Worm (Caenorhabditis elegans) whole organism, L1 larva: ENCODE results near the gene atgp-1.

Experiments
- C16A3.4 ChIP-seq: fragments of 150-350 bp; optimal IDR thresholded peaks from 2 replicates; lab custom pipeline; 2014; ENCODE audit warnings: missing biosample characterization, missing genetic modification characterization
- F16B12.6 ChIP-seq: fragments of 150-350 bp; optimal IDR thresholded peaks from 2 replicates; lab custom pipeline; 2014; ENCODE audit warnings: missing biosample characterization, missing genetic modification characterization
- aha-1 ChIP-seq: fragments of 150-350 bp; optimal IDR thresholded peaks from 2 replicates; lab custom pipeline; 2014; ENCODE audit warnings: missing biosample characterization, missing genetic modification characterization
- alr-1 ChIP-seq: fragments of 200-800 bp; sonication (Bioruptor generic); optimal IDR thresholded peaks from 2 replicates; lab custom pipeline; 2018; ENCODE audit warnings: borderline replicate concordance, mild to moderate bottlenecking, missing genetic modification characterization, missing compliant biosample characterization
- blmp-1 ChIP-seq: fragments of 150-350 bp; optimal IDR thresholded peaks from 2 replicates; lab custom pipeline; 2014; ENCODE audit warnings: missing biosample characterization, missing genetic modification characterization
- ceh-63 ChIP-seq: fragments of 200-800 bp; sonication (Bioruptor generic); optimal IDR thresholded peaks from 2 replicates; lab custom pipeline; 2018; ENCODE audit warnings: mild to moderate bottlenecking, missing genetic modification characterization, missing compliant biosample characterization
- ceh-8 ChIP-seq: fragments of 200-800 bp; sonication (Bioruptor generic); optimal IDR thresholded peaks from 2 replicates; lab custom pipeline; 2018; ENCODE audit warnings: mild to moderate bottlenecking, missing genetic modification characterization, moderate library complexity, missing compliant biosample characterization
- ceh-88 ChIP-seq: fragments of 200-800 bp; sonication (Bioruptor generic); IDR thresholded peaks from 2 replicates; pipeline ENCODE4 v1.3.6; 2022; ENCODE audit warnings: missing genetic modification characterization, missing compliant biosample characterization
- ces-1 ChIP-seq: fragments of 150-350 bp; optimal IDR thresholded peaks from 2 replicates; lab custom pipeline; 2014; ENCODE audit warnings: missing biosample characterization, missing genetic modification reagents, missing genetic modification characterization
- dpl-1 ChIP-seq, 3 experiments: fragments of 150-350 bp in 2 of 3; sonication (generic microtip) in 1 of 3; optimal IDR thresholded peaks; 2 replicates each; lab custom pipeline; 2014 to 2017; ENCODE audit warnings: missing biosample characterization in 3 of 3, missing genetic modification characterization in 3 of 3, missing genetic modification reagents in 3 of 3
- dsc-1 ChIP-seq: sonication (generic microtip); optimal IDR thresholded peaks from 2 replicates; lab custom pipeline; 2016; ENCODE audit warnings: mild to moderate bottlenecking, missing genetic modification characterization, missing compliant biosample characterization
- efl-1 ChIP-seq, 4 experiments: fragments of 150-350 bp; optimal IDR thresholded peaks in 3 of 4; peaks in 1 of 4; 1 replicate in 1 of 4; 2 replicates in 3 of 4; lab custom pipeline; 2014; ENCODE audit warnings: missing biosample characterization in 2 of 4, missing genetic modification characterization in 2 of 4, missing genetic modification reagents in 2 of 4
- egl-13 ChIP-seq: sonication (generic microtip); optimal IDR thresholded peaks from 2 replicates; lab custom pipeline; 2016; ENCODE audit warnings: missing genotype, missing genetic modification reagents, missing genetic modification characterization, missing compliant biosample characterization
- fkh-8 ChIP-seq: sonication (generic microtip); optimal IDR thresholded peaks from 2 replicates; lab custom pipeline; 2016; ENCODE audit warnings: mild to moderate bottlenecking, missing genetic modification characterization, missing compliant biosample characterization
- grh-1 ChIP-seq: fragments of 200-800 bp; sonication (Bioruptor generic); IDR thresholded peaks from 2 replicates; pipeline ENCODE4 v1.3.6; 2022; ENCODE audit warnings: missing genetic modification reagents, missing genetic modification characterization, missing compliant biosample characterization
- hpl-2 ChIP-seq: fragments of 150-350 bp; optimal IDR thresholded peaks from 2 replicates; lab custom pipeline; 2014; ENCODE audit warnings: missing biosample characterization, missing genetic modification reagents, missing genetic modification characterization
- jun-1 ChIP-seq: fragments of 150-350 bp; optimal IDR thresholded peaks from 2 replicates; lab custom pipeline; 2014; ENCODE audit warnings: missing biosample characterization, missing genetic modification reagents, missing genetic modification characterization
- lin-13 ChIP-seq: fragments of 150-350 bp; optimal IDR thresholded peaks from 2 replicates; lab custom pipeline; 2014; ENCODE audit warnings: missing biosample characterization, missing genetic modification reagents, missing genetic modification characterization
- lin-14 ChIP-seq: fragments of 200-800 bp; sonication (Bioruptor generic); optimal IDR thresholded peaks from 2 replicates; lab custom pipeline; 2018; ENCODE audit warnings: mild to moderate bottlenecking, missing genetic modification characterization, moderate library complexity, missing compliant biosample characterization
- lin-15B ChIP-seq: fragments of 150-350 bp; sonication (generic microtip); optimal IDR thresholded peaks from 3 replicates; lab custom pipeline; 2014; ENCODE audit warnings: missing biosample characterization, missing genetic modification characterization
- lin-35 ChIP-seq, 2 experiments: fragments of 150-350 bp; optimal IDR thresholded peaks; 2 replicates each; lab custom pipeline; 2014; ENCODE audit warnings: missing biosample characterization in 2 of 2, missing genetic modification characterization in 2 of 2, missing genetic modification reagents in 2 of 2
- lsy-2 ChIP-seq, 2 experiments: fragments of 150-350 bp; optimal IDR thresholded peaks; 2 replicates each; lab custom pipeline; 2014; ENCODE audit warnings: missing biosample characterization in 2 of 2, missing genetic modification characterization in 2 of 2
- mab-9 ChIP-seq: fragments of 200-800 bp; sonication (Bioruptor generic); IDR thresholded peaks from 2 replicates; pipeline ENCODE4 v1.3.6; 2022; ENCODE audit warnings: missing genetic modification reagents, missing genetic modification characterization, missing compliant biosample characterization
- mdl-1 ChIP-seq, 2 experiments: fragments of 150-350 bp; optimal IDR thresholded peaks; 2 replicates each; lab custom pipeline; 2014 to 2017; ENCODE audit warnings: missing biosample characterization in 2 of 2, missing genetic modification characterization in 2 of 2, inconsistent platforms in 1 of 2
- mef-2 ChIP-seq: fragments of 150-350 bp; optimal IDR thresholded peaks from 2 replicates; lab custom pipeline; 2014; ENCODE audit warnings: missing biosample characterization, missing genetic modification characterization
- mep-1 ChIP-seq: fragments of 150-350 bp; optimal IDR thresholded peaks from 2 replicates; lab custom pipeline; 2014; ENCODE audit warnings: missing biosample characterization, missing genetic modification characterization
- nhr-11 ChIP-seq: fragments of 150-350 bp; optimal IDR thresholded peaks from 2 replicates; lab custom pipeline; 2014; ENCODE audit warnings: missing biosample characterization, missing genetic modification characterization
- nhr-237 ChIP-seq: fragments of 150-350 bp; optimal IDR thresholded peaks from 2 replicates; lab custom pipeline; 2014; ENCODE audit warnings: missing biosample characterization, missing genetic modification characterization
- nhr-47 ChIP-seq: sonication (generic microtip); optimal IDR thresholded peaks from 2 replicates; lab custom pipeline; 2016; ENCODE audit warnings: mild to moderate bottlenecking, missing genetic modification characterization, moderate library complexity, missing compliant biosample characterization
- nhr-76 ChIP-seq: sonication (generic microtip); optimal IDR thresholded peaks from 2 replicates; lab custom pipeline; 2017; ENCODE audit warnings: missing biosample characterization, missing genetic modification characterization
- nhr-85 ChIP-seq: sonication (generic microtip); peaks from one replicate; lab custom pipeline; 2016; ENCODE audit warnings: missing genetic modification characterization, inconsistent platforms, missing compliant biosample characterization
- sox-4 ChIP-seq: sonication (generic microtip); optimal IDR thresholded peaks from 2 replicates; lab custom pipeline; 2016; ENCODE audit warnings: missing genetic modification characterization, missing compliant biosample characterization
- sup-37 ChIP-seq: fragments of 200-800 bp; sonication (Bioruptor generic); optimal IDR thresholded peaks from 2 replicates; lab custom pipeline; 2018; ENCODE audit warnings: mild to moderate bottlenecking, missing genetic modification characterization, missing compliant biosample characterization
- swsn-7 ChIP-seq: sonication (generic microtip); optimal IDR thresholded peaks from 2 replicates; lab custom pipeline; 2016; ENCODE audit warnings: missing genetic modification characterization, missing compliant biosample characterization
- unc-86 ChIP-seq: sonication (generic microtip); optimal IDR thresholded peaks from 2 replicates; lab custom pipeline; 2016; ENCODE audit warnings: missing genetic modification characterization, missing compliant biosample characterization
- ztf-4 ChIP-seq: fragments of 150-350 bp; optimal IDR thresholded peaks from 2 replicates; lab custom pipeline; 2014; ENCODE audit warnings: missing biosample characterization, missing genetic modification characterization

The atgp-1 gene

ce11 chrIV:17268628-17269027 lies 514 bp upstream of the atgp-1 start (continued):
- no peak for TF ChIP-seq nhr-85 (tag; lab: Kevin White, UChicago)
- TF ChIP-seq nhr-47 (tag; lab: Kevin White, UChicago) = peak; percentile 38
- TF ChIP-seq swsn-7 (tag; lab: Kevin White, UChicago) = peak; percentile 46
- TF ChIP-seq alr-1 (tag; lab: Kevin White, UChicago) = no peak
- no peak for TF ChIP-seq lin-13 (GFP tag; lab: Kevin White, UChicago)
- peak in 1 of 3 experiments; percentile 34 for TF ChIP-seq dpl-1 (GFP tag; optimal IDR thresholded peaks at IDR 0.05; lab: Kevin White, UChicago)
- peak; percentile 10 for TF ChIP-seq dsc-1 (tag; lab: Kevin White, UChicago)
- TF ChIP-seq ceh-63 (GFP tag; lab: Kevin White, UChicago) = no peak
- peak; percentile 81 for TF ChIP-seq lin-14
- TF ChIP-seq blmp-1 (tag; lab: Kevin White, UChicago) = peak; percentile 56
- peak; percentile 32 to 39 for TF ChIP-seq lin-35 (GFP tag; optimal IDR thresholded peaks at IDR 0.05; lab: Kevin White, UChicago)
- no peak for TF ChIP-seq mdl-1 (tag; optimal IDR thresholded peaks at IDR 0.05; lab: Kevin White, UChicago)
- no peak for TF ChIP-seq nhr-76 (tag; lab: Kevin White, UChicago)
- no peak for TF ChIP-seq ztf-4 (tag; lab: Kevin White, UChicago)
- no peak for TF ChIP-seq nhr-237 (tag; lab: Kevin White, UChicago)
- no peak for TF ChIP-seq jun-1
- TF ChIP-seq egl-13 (tag; lab: Kevin White, UChicago) = no peak
- no peak for TF ChIP-seq hpl-2 (GFP tag; lab: Kevin White, UChicago)
- TF ChIP-seq fkh-8 (tag; lab: Kevin White, UChicago) = no peak

ce11 chrIV:17269702-17270101 lies 560 bp downstream of the atgp-1 start:
- TF ChIP-seq blmp-1 (tag; lab: Kevin White, UChicago) (peak; percentile 12), ceh-88 (GFP tag; lab: Robert Waterston, UW) (no peak)

- TF ChIP-seq efl-1 (optimal IDR thresholded peaks at IDR 0.05; lab: Kevin White, UChicago) = peak in 1 of 2 experiments; percentile 29
- TF ChIP-seq efl-1 (GFP tag; optimal IDR thresholded peaks at IDR 0.05 in 1 of 2; lab: Kevin White, UChicago) = peak in 1 of 2 experiments; percentile 31
- TF ChIP-seq sup-37 = no peak
Observed at ce11 chrIV:17273602-17274110, 4.5 kb downstream of the atgp-1 start, which contains the start of gene gln-5. Gene gln-5 (minus strand): TSS chrIV:17273652.

ce11 chrIV:17275281-17275680 lies 6.1 kb downstream of the atgp-1 start, which contains the start of gene lhfp-4:
Gene lhfp-4 (plus strand): TSS chrIV:17275581.
- TF ChIP-seq alr-1 (tag; lab: Kevin White, UChicago) = no peak
- no peak for TF ChIP-seq efl-1 (optimal IDR thresholded peaks at IDR 0.05; lab: Kevin White, UChicago)
- TF ChIP-seq efl-1 (GFP tag; optimal IDR thresholded peaks at IDR 0.05 in 1 of 2; lab: Kevin White, UChicago) = peak in 1 of 2 experiments; percentile 22
- no peak for TF ChIP-seq mep-1 (tag; lab: Kevin White, UChicago)
- TF ChIP-seq nhr-11 = no peak

- TF ChIP-seq grh-1 (GFP tag; lab: Robert Waterston, UW) = peak; percentile 23; the same call in 1 of the 2 replicates
- no peak for TF ChIP-seq ces-1 (GFP tag; lab: Kevin White, UChicago)
- no peak for TF ChIP-seq mdl-1 (tag; optimal IDR thresholded peaks at IDR 0.05; lab: Kevin White, UChicago)
- no peak for TF ChIP-seq fkh-8 (tag; lab: Kevin White, UChicago)
- peak in 1 of 2 experiments; percentile 9 for TF ChIP-seq lsy-2 (tag; optimal IDR thresholded peaks at IDR 0.05; lab: Kevin White, UChicago)
- no peak for TF ChIP-seq aha-1 (tag; lab: Kevin White, UChicago)
- no peak for TF ChIP-seq mab-9 (GFP tag; lab: Robert Waterston, UW)
- TF ChIP-seq mef-2 = peak; percentile 17
- TF ChIP-seq lin-14 = no peak
- peak; percentile 3 for TF ChIP-seq lin-15B
- no peak for TF ChIP-seq sox-4 (tag; lab: Kevin White, UChicago)
- TF ChIP-seq sup-37 = no peak
- TF ChIP-seq ceh-63 (GFP tag; lab: Kevin White, UChicago) = no peak
- peak; percentile 1 for TF ChIP-seq C16A3.4 (tag; lab: Kevin White, UChicago)
- TF ChIP-seq nhr-11 = no peak
- 0 out of 2 replicates have a peak, but pooled peaks have one; percentile 14 for TF ChIP-seq ceh-88 (GFP tag; lab: Robert Waterston, UW)
- TF ChIP-seq lin-35 (GFP tag; optimal IDR thresholded peaks at IDR 0.05; lab: Kevin White, UChicago) = peak; percentile 5 to 77
- TF ChIP-seq ceh-8 (GFP tag; lab: Kevin White, UChicago) = no peak
- TF ChIP-seq jun-1 = no peak
- TF ChIP-seq nhr-85 (tag; lab: Kevin White, UChicago) = no peak
- TF ChIP-seq unc-86 (tag; lab: Kevin White, UChicago) = no peak
- peak in 1 of 2 experiments; percentile 67 for TF ChIP-seq efl-1 (optimal IDR thresholded peaks at IDR 0.05; lab: Kevin White, UChicago)
- peak; percentile 76 to 96 for TF ChIP-seq efl-1 (GFP tag; optimal IDR thresholded peaks at IDR 0.05 in 1 of 2; lab: Kevin White, UChicago)
- peak; percentile 14 for TF ChIP-seq swsn-7 (tag; lab: Kevin White, UChicago)
- TF ChIP-seq F16B12.6 (tag; lab: Kevin White, UChicago) = peak; percentile 72
- TF ChIP-seq dpl-1 (GFP tag; optimal IDR thresholded peaks at IDR 0.05; lab: Kevin White, UChicago) = peak; percentile 44 to 71 (median 46)
Observed at ce11 chrIV:17276705-17277458, 7.7 kb downstream of the atgp-1 start, which contains the start of gene clec-196. Gene clec-196 (plus strand): TSS chrIV:17276956.
